Worm (Caenorhabditis elegans): ENCODE results near the gene D1022.9.

Gene D1022.9

DNA sequence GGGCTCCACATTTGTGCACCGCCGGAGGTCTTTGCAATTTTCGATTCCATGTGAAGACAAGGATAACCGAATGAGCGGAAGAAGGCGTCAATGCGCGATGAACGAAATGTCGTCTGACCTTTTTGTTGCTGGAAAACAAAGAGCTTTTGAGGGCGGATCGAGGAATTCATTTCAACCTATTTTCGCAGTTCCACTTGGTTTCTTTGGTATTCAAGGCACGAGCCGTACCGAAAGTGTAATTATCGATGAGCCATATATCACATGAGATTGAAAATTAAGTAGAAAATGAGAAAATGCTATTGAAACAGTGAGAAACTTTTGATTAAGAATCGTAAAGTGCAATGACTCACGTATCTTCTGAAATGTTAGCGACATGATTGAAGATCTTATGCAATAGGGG, 29.7 kb upstream of the D1022.9 start, which contains the start of gene glb-9:
TSS of gene glb-9 (minus strand) at position 101 of the 400 bp plus-strand sequence.
- TF ChIP-seq lin-1 (GFP tag; IDR thresholded peaks at IDR 0.05) (no peak), F37D6.2 (tag; optimal IDR thresholded peaks at IDR 0.05) (no peak), mxl-2 (GFP tag; conservative IDR thresholded peaks at IDR 0.05) (no peak), F49E8.2 (tag; optimal IDR thresholded peaks at IDR 0.05; ENCODE audit: borderline replicate concordance) (no peak), ceh-20 (GFP tag; IDR thresholded peaks at IDR 0.05) (no peak)

DNA sequence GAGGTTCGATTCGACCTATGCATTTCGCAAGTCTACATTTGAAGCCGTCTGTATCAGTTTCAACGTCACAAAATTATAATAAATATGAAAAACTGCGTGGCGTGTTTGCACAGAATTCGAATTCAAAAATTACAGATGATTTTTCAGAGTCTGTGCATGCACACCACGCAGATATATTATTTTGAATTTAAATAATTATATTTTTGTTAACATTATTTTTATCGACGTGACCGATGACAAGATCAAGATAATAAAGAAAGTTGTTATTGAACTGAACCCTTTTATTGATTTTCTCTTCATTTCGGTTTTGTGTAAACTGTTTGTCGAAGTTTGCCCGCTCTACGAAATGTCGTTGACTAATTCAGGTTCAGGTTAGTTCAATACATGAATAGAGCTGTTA, 15.5 kb upstream of the D1022.9 start, which contains the start of gene C28F5.1:
TSS of gene C28F5.1 (plus strand) at position 301 of the 400 bp plus-strand sequence.
- no peak for TF ChIP-seq F49E8.2 (tag; optimal IDR thresholded peaks at IDR 0.05; ENCODE audit: borderline replicate concordance)

DNA sequence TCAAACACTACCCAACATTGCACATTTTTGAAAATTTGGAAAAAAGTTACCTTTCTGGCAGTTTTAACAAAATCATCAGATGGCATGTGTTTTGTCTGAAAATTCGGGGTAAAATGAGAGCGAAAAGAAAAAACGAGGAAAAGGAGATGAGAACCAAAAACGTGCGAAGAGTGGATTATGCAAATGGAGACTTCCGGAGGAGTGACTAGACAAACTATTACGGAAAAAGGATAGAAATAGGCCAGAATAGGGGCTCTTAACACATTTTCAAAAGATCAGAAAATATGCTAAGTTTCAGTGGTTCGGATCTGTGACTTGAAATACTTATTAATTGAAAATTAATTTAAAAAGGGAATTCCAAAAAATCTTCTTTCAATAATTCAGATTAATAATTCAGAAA, 9.9 kb upstream of the D1022.9 start, which contains the start of gene srab-14:
TSS of gene srab-14 (minus strand) at position 101 of the 400 bp plus-strand sequence.
- TF ChIP-seq nhr-6 (tag; optimal IDR thresholded peaks at IDR 0.05): no peak
- TF ChIP-seq skn-1 (tag; optimal IDR thresholded peaks at IDR 0.05): no peak
- TF ChIP-seq F10B5.3 (tag; optimal IDR thresholded peaks at IDR 0.05): no peak
- TF ChIP-seq ces-1 (GFP tag; optimal IDR thresholded peaks at IDR 0.05): no peak
- TF ChIP-seq jun-1 (tag; optimal IDR thresholded peaks at IDR 0.05): no peak
- no peak for TF ChIP-seq ceh-44 (GFP tag; IDR thresholded peaks at IDR 0.05)
- TF ChIP-seq Y75B8A.6 (GFP tag; IDR thresholded peaks at IDR 0.05): no peak
- no peak for TF ChIP-seq F37D6.2 (tag; optimal IDR thresholded peaks at IDR 0.05)
- no peak for TF ChIP-seq hlh-11 (tag; optimal IDR thresholded peaks at IDR 0.05)
- no peak for TF ChIP-seq egl-43 (GFP tag; IDR thresholded peaks at IDR 0.05)
- no peak for TF ChIP-seq arid-1 (GFP tag; conservative IDR thresholded peaks at IDR 0.05)
- no peak for TF ChIP-seq lsy-2 (tag; optimal IDR thresholded peaks at IDR 0.05)
- TF ChIP-seq zag-1 (tag; optimal IDR thresholded peaks at IDR 0.05): no peak

DNA sequence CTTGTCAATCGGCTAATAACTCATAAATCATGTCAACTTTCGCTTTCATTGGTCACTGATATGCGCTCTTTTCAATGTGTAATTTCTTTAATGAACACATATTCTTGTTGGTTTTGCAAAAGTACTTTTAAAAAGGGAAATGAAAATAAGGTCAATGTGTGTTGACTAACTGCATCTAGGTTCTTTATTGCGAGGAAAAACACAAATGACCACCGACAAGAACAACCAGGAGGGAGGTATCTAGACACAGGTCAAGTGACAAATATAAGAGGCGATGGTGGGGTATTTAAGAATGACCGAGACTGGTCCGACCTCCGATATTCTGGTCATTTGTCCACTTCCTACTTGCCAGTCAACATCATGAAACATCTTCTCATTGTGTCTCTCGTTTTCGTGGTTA, 6.6 kb upstream of the D1022.9 start, which contains the start of gene spi-1:
TSS of gene spi-1 (plus strand) at position 178 of the 400 bp plus-strand sequence.
- TF ChIP-seq egl-43 (GFP tag; IDR thresholded peaks at IDR 0.05) (no peak), hlh-30 (tag; optimal IDR thresholded peaks at IDR 0.05; ENCODE audit: insufficient read depth) (peak; percentile 42), ztf-7 (tag; optimal IDR thresholded peaks at IDR 0.05) (no peak), ces-1 (GFP tag; optimal IDR thresholded peaks at IDR 0.05) (no peak), lsy-2 (tag; optimal IDR thresholded peaks at IDR 0.05) (no peak), unc-62 (GFP tag; optimal IDR thresholded peaks at IDR 0.05 in 1 of 2) (peak in 1 of 2 experiments; percentile 85), unc-62 (tag; optimal IDR thresholded peaks at IDR 0.05) (no peak), ceh-82 (tag; optimal IDR thresholded peaks at IDR 0.05) (no peak)

DNA sequence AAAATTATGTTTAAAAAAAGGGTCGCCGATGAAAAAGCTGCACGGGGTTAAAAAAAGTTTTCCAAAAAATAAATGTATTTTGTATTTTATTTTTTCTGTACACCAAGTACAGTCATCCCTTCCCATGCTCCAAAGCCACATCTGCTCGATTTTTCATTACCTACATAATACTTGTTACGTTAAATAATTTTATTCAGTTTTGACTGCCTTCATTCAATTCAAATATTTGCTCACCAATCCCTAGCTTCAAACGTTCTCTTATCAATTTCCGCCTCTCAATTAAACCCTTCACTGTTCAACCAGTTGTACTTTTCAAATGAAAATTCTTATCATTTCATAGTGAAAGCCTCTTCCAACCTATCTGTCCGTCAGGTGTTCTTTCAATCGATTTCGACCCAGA, 4.7 kb upstream of the D1022.9 start, which contains the start of gene R10H1.1:
TSS of gene R10H1.1 (plus strand) at position 301 of the 400 bp plus-strand sequence.
- TF ChIP-seq R02D3.7 (tag; optimal IDR thresholded peaks at IDR 0.05) (no peak), pqm-1 (tag; optimal IDR thresholded peaks at IDR 0.05) (peak; percentile 63), hif-1 (tag; optimal IDR thresholded peaks at IDR 0.05) (no peak), aha-1 (tag) (no peak), Y48G9A.11 (GFP tag; IDR thresholded peaks at IDR 0.05) (no peak), rbr-2 (tag; optimal IDR thresholded peaks at IDR 0.05) (no peak), vab-7 (GFP tag; IDR thresholded peaks at IDR 0.05) (no peak), egl-43 (GFP tag; IDR thresholded peaks at IDR 0.05) (no peak), zfp-3 (GFP tag; conservative IDR thresholded peaks at IDR 0.05) (no peak), hlh-30 (tag; optimal IDR thresholded peaks at IDR 0.05; ENCODE audit: insufficient read depth) (no peak), ZK337.2 (GFP tag; IDR thresholded peaks at IDR 0.05) (no peak), saeg-2 (GFP tag; IDR thresholded peaks at IDR 0.05) (no peak), nhr-77 (tag; optimal IDR thresholded peaks at IDR 0.05) (no peak), sdz-12 (GFP tag; optimal IDR thresholded peaks at IDR 0.05) (no peak), mdt-29 (GFP tag; IDR thresholded peaks at IDR 0.05) (no peak), nhr-28 (tag; optimal IDR thresholded peaks at IDR 0.05) (peak; percentile 42)

All from whole organism, L4 larva.